Fruit fly (Drosophila melanogaster) whole organism, adult: ENCODE data around the gene CG9328.

ENCODE experiments used
- CG11617 ChIP-seq: fragments of 200-800 bp; sonication (Bioruptor generic); optimal IDR thresholded peaks from 2 replicates; lab custom pipeline; 2017; ENCODE audit warnings: mild to moderate bottlenecking, missing biosample characterization, missing genetic modification reagents, missing genetic modification characterization
- CG12768 ChIP-seq: fragments of 200-800 bp; sonication (Bioruptor generic); optimal IDR thresholded peaks from 2 replicates; lab custom pipeline; 2017; ENCODE audit warnings: missing biosample characterization, missing genetic modification characterization, mild to moderate bottlenecking, moderate library complexity, missing genetic modification reagents
- CG14711 ChIP-seq: fragments of 200-800 bp; sonication (Bioruptor generic); optimal IDR thresholded peaks from 2 replicates; lab custom pipeline; 2018; ENCODE audit warnings: missing biosample characterization, mild to moderate bottlenecking, missing genetic modification characterization, moderate library complexity
- CG1620 ChIP-seq: fragments of 200-800 bp; sonication (Bioruptor generic); optimal IDR thresholded peaks from 2 replicates; lab custom pipeline; 2016; ENCODE audit warnings: missing biosample characterization, missing genetic modification characterization
- CG33017 ChIP-seq: fragments of 200-800 bp; sonication (Bioruptor generic); optimal IDR thresholded peaks from 2 replicates; lab custom pipeline; 2018; ENCODE audit warnings: missing biosample characterization, mild to moderate bottlenecking, missing genetic modification characterization, moderate library complexity
- CG5204 ChIP-seq: fragments of 200-800 bp; sonication (Bioruptor generic); optimal IDR thresholded peaks from 2 replicates; lab custom pipeline; 2016; ENCODE audit warnings: missing biosample characterization, missing genetic modification characterization
- CG7045 ChIP-seq: fragments of 200-800 bp; sonication (Bioruptor generic); optimal IDR thresholded peaks from 2 replicates; lab custom pipeline; 2017; ENCODE audit warnings: missing biosample characterization, mild to moderate bottlenecking, missing genetic modification characterization
- CG7101 ChIP-seq: fragments of 200-800 bp; sonication (Bioruptor generic); optimal IDR thresholded peaks from 2 replicates; lab custom pipeline; 2018; ENCODE audit warnings: missing biosample characterization, mild to moderate bottlenecking, missing genetic modification characterization, moderate library complexity
- Clk ChIP-seq: fragments of 200-800 bp; sonication (Bioruptor generic); optimal IDR thresholded peaks from 2 replicates; lab custom pipeline; 2017; ENCODE audit warnings: missing biosample characterization, missing genetic modification characterization
- Crg-1 ChIP-seq: fragments of 200-800 bp; sonication (Bioruptor generic); optimal IDR thresholded peaks from 2 replicates; lab custom pipeline; 2016; ENCODE audit warnings: missing biosample characterization, missing genetic modification characterization
- Hr96 ChIP-seq: fragments of 200-800 bp; sonication (Bioruptor generic); optimal IDR thresholded peaks from 2 replicates; lab custom pipeline; 2016; ENCODE audit warnings: missing biosample characterization, missing genetic modification characterization
- Mnt ChIP-seq: fragments of 200-800 bp; sonication (Bioruptor generic); optimal IDR thresholded peaks from 2 replicates; lab custom pipeline; 2016; ENCODE audit warnings: missing biosample characterization, mild to moderate bottlenecking, missing genetic modification characterization
- bab1 ChIP-seq: fragments of 200-800 bp; sonication (Bioruptor generic); optimal IDR thresholded peaks from 3 replicates; lab custom pipeline; 2019; ENCODE audit warnings: missing biosample characterization, mild to moderate bottlenecking, missing genetic modification characterization, moderate library complexity
- cic ChIP-seq: fragments of 200-800 bp; sonication (Bioruptor generic); optimal IDR thresholded peaks from 2 replicates; lab custom pipeline; 2017; ENCODE audit warnings: missing biosample characterization, mild to moderate bottlenecking, missing genetic modification characterization, moderate library complexity
- cnc ChIP-seq, 2 experiments: fragments of >200 bp; optimal IDR thresholded peaks; 2 replicates each; lab custom pipeline; 2017
- kay ChIP-seq: fragments of 200-800 bp; sonication (Bioruptor generic); peaks from one replicate; lab custom pipeline; 2016; ENCODE audit warnings: missing biosample characterization, missing genetic modification characterization, borderline replicate concordance
- ovo ChIP-seq: fragments of 200-800 bp; sonication (Bioruptor generic); optimal IDR thresholded peaks from 2 replicates; lab custom pipeline; 2016; ENCODE audit warnings: missing biosample characterization, missing genetic modification characterization
- pad ChIP-seq: fragments of 200-800 bp; sonication (Bioruptor generic); optimal IDR thresholded peaks from 3 replicates; lab custom pipeline; 2017; ENCODE audit warnings: missing biosample characterization, missing genetic modification characterization, mild to moderate bottlenecking, moderate library complexity, missing genetic modification reagents
- tj ChIP-seq: fragments of 200-800 bp; sonication (Bioruptor generic); optimal IDR thresholded peaks from 3 replicates; lab custom pipeline; 2017; ENCODE audit warnings: missing biosample characterization, mild to moderate bottlenecking, missing genetic modification characterization, moderate library complexity
- toe ChIP-seq: fragments of 200-800 bp; sonication (Bioruptor generic); optimal IDR thresholded peaks from 2 replicates; lab custom pipeline; 2016; ENCODE audit warnings: missing biosample characterization, missing genetic modification characterization

The CG9328 gene

DNA sequence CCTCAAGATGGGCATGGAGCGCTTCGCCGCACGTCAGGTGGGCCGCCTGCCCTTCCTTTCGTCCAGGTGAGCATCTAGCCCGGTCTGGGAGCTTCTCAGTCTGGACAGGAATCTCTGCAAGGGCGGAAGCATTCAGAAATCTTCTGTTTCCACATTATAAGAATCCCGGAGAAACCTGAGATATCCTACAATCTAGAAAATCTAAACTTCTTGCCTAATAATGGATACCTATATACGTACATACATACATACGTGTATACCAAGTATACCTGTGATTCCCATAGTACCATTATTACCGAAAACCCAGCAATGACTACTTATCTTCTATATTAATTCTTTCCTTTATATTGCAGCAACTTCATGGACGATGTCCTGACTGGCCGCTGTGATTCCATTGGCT, 9.5 kb upstream of the CG9328 start:
- TF ChIP-seq CG5204 (GFP tag; lab: Kevin White, UChicago) (no peak), CG1620 (GFP tag; lab: Kevin White, UChicago) (no peak), Hr96 (GFP tag; lab: Kevin White, UChicago) (no peak), CG7101 (tag; lab: Kevin White, UChicago) (no peak), Crg-1 (GFP tag; lab: Kevin White, UChicago) (no peak), bab1 (GFP tag; lab: Kevin White, UChicago) (no peak), cic (GFP tag; lab: Kevin White, UChicago) (no peak), cnc (optimal IDR thresholded peaks at IDR 0.05; lab: Kevin White, UChicago) (no peak), toe (GFP tag; lab: Kevin White, UChicago) (no peak), CG33017 (tag; lab: Kevin White, UChicago) (no peak), kay (GFP tag; lab: Kevin White, UChicago) (no peak), pad (GFP tag; lab: Kevin White, UChicago) (no peak), tj (no peak), Mnt (GFP tag; lab: Kevin White, UChicago) (no peak)

DNA sequence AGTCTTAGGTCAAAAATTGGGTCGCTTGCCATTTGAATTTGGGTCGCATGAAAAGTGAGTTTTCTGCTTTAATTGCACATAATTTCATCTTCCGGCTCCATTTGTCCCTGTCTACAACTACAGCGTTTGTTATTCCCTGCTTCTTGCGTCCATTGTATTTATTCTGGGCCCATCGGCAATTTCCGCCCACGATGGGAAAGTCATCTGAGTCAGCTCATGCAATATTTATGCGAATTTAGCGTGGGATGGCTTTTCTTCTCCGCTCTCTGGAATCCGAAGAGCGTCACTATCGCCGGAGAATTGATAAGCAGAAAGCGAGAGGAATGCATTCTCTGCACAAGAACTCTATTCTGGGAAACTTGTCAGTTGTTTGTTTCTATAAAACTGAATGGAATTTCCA, 5.0 kb upstream of the CG9328 start:
- TF ChIP-seq kay (GFP tag; lab: Kevin White, UChicago) (peak; percentile 53), Clk (GFP tag; lab: Kevin White, UChicago) (no peak)

DNA sequence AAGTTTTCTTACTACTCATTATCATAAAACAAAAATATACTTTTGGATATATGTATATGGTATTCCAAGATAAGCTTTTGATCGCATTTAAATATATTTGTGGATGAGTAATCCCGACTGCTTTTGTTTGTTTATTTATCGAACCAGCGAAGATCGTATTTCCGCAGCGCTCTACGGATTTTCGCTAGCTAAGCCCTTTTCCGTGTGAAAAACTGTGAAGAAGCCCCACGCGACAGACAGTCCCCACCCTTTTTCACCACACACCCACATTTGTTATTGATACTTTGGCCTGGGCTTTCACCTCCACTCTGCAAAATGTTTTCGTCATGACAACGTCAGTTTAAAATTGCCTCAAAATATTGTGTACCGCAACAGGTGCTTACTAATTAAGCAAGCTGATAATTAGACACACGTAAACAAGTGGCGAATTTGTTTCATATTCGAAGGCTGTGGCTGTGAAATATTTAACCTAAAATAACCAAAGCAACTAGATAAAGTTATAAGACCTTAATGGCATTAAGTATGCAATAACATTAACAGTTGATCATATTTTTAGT, 4.4 kb upstream of the CG9328 start:
- TF ChIP-seq CG12768: peak; percentile 62
- TF ChIP-seq Crg-1 (GFP tag; lab: Kevin White, UChicago): no peak
- TF ChIP-seq Clk (GFP tag; lab: Kevin White, UChicago): no peak
- TF ChIP-seq kay (GFP tag; lab: Kevin White, UChicago): peak; percentile 72
- no peak for TF ChIP-seq cnc (optimal IDR thresholded peaks at IDR 0.05; lab: Kevin White, UChicago)
- TF ChIP-seq CG11617: no peak
- TF ChIP-seq CG14711 (tag; lab: Kevin White, UChicago): no peak
- no peak for TF ChIP-seq CG7045 (GFP tag; lab: Kevin White, UChicago)
- TF ChIP-seq Hr96 (GFP tag; lab: Kevin White, UChicago): no peak
- peak; percentile 6 for TF ChIP-seq Mnt (GFP tag; lab: Kevin White, UChicago)
- peak; percentile 95 for TF ChIP-seq tj
- TF ChIP-seq ovo (GFP tag; lab: Kevin White, UChicago): no peak
- no peak for TF ChIP-seq cic (GFP tag; lab: Kevin White, UChicago)
- no peak for TF ChIP-seq toe (GFP tag; lab: Kevin White, UChicago)
- no peak for TF ChIP-seq CG1620 (GFP tag; lab: Kevin White, UChicago)
- no peak for TF ChIP-seq CG7101 (tag; lab: Kevin White, UChicago)
- TF ChIP-seq pad (GFP tag; lab: Kevin White, UChicago): no peak
- no peak for TF ChIP-seq CG33017 (tag; lab: Kevin White, UChicago)
- TF ChIP-seq CG5204 (GFP tag; lab: Kevin White, UChicago): no peak

DNA sequence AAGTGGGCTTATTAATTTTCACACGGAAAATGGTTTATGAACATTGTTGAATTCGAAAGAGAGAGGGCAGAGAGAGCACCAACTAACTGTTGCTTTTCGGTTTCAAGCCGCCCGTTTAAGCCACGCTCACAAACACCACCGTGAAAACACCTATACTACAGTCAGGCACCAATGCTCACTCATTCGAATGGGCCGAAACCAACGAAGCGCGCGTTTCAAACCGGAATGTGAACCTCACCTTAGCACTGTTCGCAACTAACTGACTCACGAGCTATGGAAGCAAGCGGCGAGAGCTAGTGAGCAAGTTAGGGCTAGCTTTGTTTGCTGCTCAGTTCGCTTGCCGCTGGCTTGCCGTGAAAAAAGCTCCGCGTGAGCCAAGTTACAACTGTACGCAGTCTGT, 3.6 kb upstream of the CG9328 start:
- TF ChIP-seq CG14711 (tag; lab: Kevin White, UChicago): peak; percentile 19
- TF ChIP-seq CG11617: no peak
- TF ChIP-seq CG33017 (tag; lab: Kevin White, UChicago): peak; percentile 63
- peak; percentile 13 for TF ChIP-seq tj
- no peak for TF ChIP-seq Clk (GFP tag; lab: Kevin White, UChicago)
- TF ChIP-seq pad (GFP tag; lab: Kevin White, UChicago): peak; percentile 9
- TF ChIP-seq CG1620 (GFP tag; lab: Kevin White, UChicago): no peak
- TF ChIP-seq CG7101 (tag; lab: Kevin White, UChicago): peak; percentile 51
- peak; percentile 33 for TF ChIP-seq ovo (GFP tag; lab: Kevin White, UChicago)
- no peak for TF ChIP-seq CG7045 (GFP tag; lab: Kevin White, UChicago)
- no peak for TF ChIP-seq CG5204 (GFP tag; lab: Kevin White, UChicago)
- TF ChIP-seq Mnt (GFP tag; lab: Kevin White, UChicago): peak; percentile 77
- TF ChIP-seq cic (GFP tag; lab: Kevin White, UChicago): peak; percentile 67
- TF ChIP-seq cnc (optimal IDR thresholded peaks at IDR 0.05; lab: Kevin White, UChicago): no peak
- peak; percentile 93 for TF ChIP-seq kay (GFP tag; lab: Kevin White, UChicago)
- TF ChIP-seq Hr96 (GFP tag; lab: Kevin White, UChicago): peak; percentile 6
- peak; percentile 70 for TF ChIP-seq CG12768
- no peak for TF ChIP-seq Crg-1 (GFP tag; lab: Kevin White, UChicago)
- TF ChIP-seq bab1 (GFP tag; lab: Kevin White, UChicago): peak; percentile 79
- TF ChIP-seq toe (GFP tag; lab: Kevin White, UChicago): no peak

DNA sequence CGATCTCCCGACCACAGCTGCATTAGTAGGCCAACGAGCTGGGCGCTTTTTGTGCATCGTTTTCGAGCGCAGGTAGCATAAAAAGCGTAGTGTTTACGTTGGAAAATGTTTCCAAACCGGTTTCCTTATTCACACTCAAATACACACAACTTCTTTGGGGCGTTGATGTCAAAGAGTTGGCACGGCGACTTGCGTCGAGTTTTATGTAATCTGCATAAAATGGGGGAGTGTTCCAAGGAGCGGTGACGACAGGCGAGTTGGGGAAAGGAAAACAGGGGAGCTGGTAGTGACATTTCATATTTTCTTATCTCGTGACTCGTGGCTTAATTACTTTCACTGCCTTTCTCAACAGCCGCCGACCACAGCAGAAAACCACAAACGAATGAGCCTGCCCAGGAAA, 2.9 kb upstream of the CG9328 start:
- TF ChIP-seq ovo (GFP tag; lab: Kevin White, UChicago) (no peak), Clk (GFP tag; lab: Kevin White, UChicago) (no peak), CG1620 (GFP tag; lab: Kevin White, UChicago) (no peak), CG12768 (no peak), CG11617 (no peak), Mnt (GFP tag; lab: Kevin White, UChicago) (no peak), tj (no peak), CG5204 (GFP tag; lab: Kevin White, UChicago) (no peak), Crg-1 (GFP tag; lab: Kevin White, UChicago) (no peak)

DNA sequence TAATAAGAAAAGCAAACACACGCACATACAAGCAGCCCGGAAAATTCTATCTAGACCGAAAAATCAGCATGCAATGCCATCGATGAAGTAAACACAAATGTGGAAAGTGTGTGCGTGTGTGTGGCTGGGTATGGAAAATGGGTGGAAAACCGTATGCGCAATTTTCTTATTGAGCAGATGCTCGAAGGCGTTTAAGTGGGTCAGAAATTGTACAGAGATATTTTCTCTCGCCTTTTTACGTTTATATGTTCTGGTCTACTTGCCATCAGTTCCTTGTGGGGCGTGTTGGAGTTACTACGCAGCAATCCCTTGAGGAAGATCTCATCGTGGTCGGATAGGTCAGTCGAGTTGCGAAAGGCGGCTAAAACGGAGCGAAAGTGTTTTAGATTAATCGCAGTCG, 1.7 kb upstream of the CG9328 start:
- TF ChIP-seq Crg-1 (GFP tag; lab: Kevin White, UChicago) (no peak), Mnt (GFP tag; lab: Kevin White, UChicago) (no peak), CG14711 (tag; lab: Kevin White, UChicago) (no peak), CG7101 (tag; lab: Kevin White, UChicago) (no peak), cic (GFP tag; lab: Kevin White, UChicago) (no peak), CG7045 (GFP tag; lab: Kevin White, UChicago) (no peak), CG5204 (GFP tag; lab: Kevin White, UChicago) (no peak), pad (GFP tag; lab: Kevin White, UChicago) (no peak), cnc (optimal IDR thresholded peaks at IDR 0.05; lab: Kevin White, UChicago) (no peak), toe (GFP tag; lab: Kevin White, UChicago) (no peak), CG33017 (tag; lab: Kevin White, UChicago) (no peak), kay (GFP tag; lab: Kevin White, UChicago) (no peak), Hr96 (GFP tag; lab: Kevin White, UChicago) (no peak), bab1 (GFP tag; lab: Kevin White, UChicago) (no peak), tj (no peak), CG11617 (no peak), ovo (GFP tag; lab: Kevin White, UChicago) (no peak)
